Worm (Caenorhabditis elegans) whole organism, L4 larva: Measurements from ENCODE around the gene F08F8.9.

Experiments used
- ces-1 ChIP-seq: fragments of 150-350 bp; sonication (generic microtip); optimal IDR thresholded peaks from 4 replicates; lab custom pipeline; 2014; ENCODE audit warnings: missing biosample characterization, missing genetic modification reagents, missing genetic modification characterization
- dmd-9 ChIP-seq: fragments of 200-800 bp; sonication (Bioruptor generic); IDR thresholded peaks from 2 replicates; pipeline ENCODE4 v1.3.6; 2022; ENCODE audit warnings: missing genetic modification reagents, missing genetic modification characterization, missing compliant biosample characterization
- dpl-1 ChIP-seq: fragments of 150-350 bp; optimal IDR thresholded peaks from 2 replicates; lab custom pipeline; 2014; ENCODE audit warnings: missing biosample characterization, missing genetic modification reagents, missing genetic modification characterization
- fos-1 ChIP-seq: fragments of 150-350 bp; optimal IDR thresholded peaks from 2 replicates; lab custom pipeline; 2014; ENCODE audit warnings: missing biosample characterization, missing genetic modification characterization
- mxl-3 ChIP-seq: fragments of 200-800 bp; sonication (Bioruptor generic); optimal IDR thresholded peaks from 2 replicates; lab custom pipeline; 2018; ENCODE audit warnings: mild to moderate bottlenecking, missing genetic modification characterization, missing compliant biosample characterization
- nhr-77 ChIP-seq: fragments of 150-350 bp; optimal IDR thresholded peaks from 2 replicates; lab custom pipeline; 2014; ENCODE audit warnings: missing biosample characterization, missing genetic modification characterization
- pha-4 ChIP-seq, 2 experiments: fragments of 150-350 bp in 1 of 2; fragments of 200-800 bp in 1 of 2; sonication (Bioruptor generic) in 1 of 2; IDR thresholded peaks in 1 of 2; optimal IDR thresholded peaks in 1 of 2; 2 replicates each; pipeline versions ENCODE4 v1.3.6 to Lab custom; 2014 to 2022; ENCODE audit warnings: missing genetic modification characterization in 2 of 2, missing genetic modification reagents in 2 of 2, missing biosample characterization in 1 of 2, missing compliant biosample characterization in 1 of 2

ce11 chrIII:7335220-7335619 is 18.6 kb downstream of the F08F8.9 start, which contains the start of gene F56C9.10:
- no peak for TF ChIP-seq dmd-9 (GFP tag; lab: Robert Waterston, UW)
- TF ChIP-seq fos-1 (tag; lab: Kevin White, UChicago), result no peak
- peak; percentile 66 for TF ChIP-seq dpl-1
- TF ChIP-seq pha-4 (GFP tag; IDR thresholded peaks at IDR 0.05; lab: Robert Waterston, UW), result 0 out of 2 replicates have a peak, but pooled peaks have one; percentile 66
- TF ChIP-seq pha-4 (tag; optimal IDR thresholded peaks at IDR 0.05; lab: Kevin White, UChicago), result peak; percentile 71
- TF ChIP-seq ces-1 (GFP tag; lab: Kevin White, UChicago), result no peak
- peak; percentile 83 for TF ChIP-seq nhr-77 (tag; lab: Kevin White, UChicago)
- TF ChIP-seq mxl-3 (GFP tag; lab: Kevin White, UChicago), result peak; percentile 94
